Fruit fly (Drosophila melanogaster): ENCODE measurements around the gene CG34267.

Gene CG34267

DNA sequence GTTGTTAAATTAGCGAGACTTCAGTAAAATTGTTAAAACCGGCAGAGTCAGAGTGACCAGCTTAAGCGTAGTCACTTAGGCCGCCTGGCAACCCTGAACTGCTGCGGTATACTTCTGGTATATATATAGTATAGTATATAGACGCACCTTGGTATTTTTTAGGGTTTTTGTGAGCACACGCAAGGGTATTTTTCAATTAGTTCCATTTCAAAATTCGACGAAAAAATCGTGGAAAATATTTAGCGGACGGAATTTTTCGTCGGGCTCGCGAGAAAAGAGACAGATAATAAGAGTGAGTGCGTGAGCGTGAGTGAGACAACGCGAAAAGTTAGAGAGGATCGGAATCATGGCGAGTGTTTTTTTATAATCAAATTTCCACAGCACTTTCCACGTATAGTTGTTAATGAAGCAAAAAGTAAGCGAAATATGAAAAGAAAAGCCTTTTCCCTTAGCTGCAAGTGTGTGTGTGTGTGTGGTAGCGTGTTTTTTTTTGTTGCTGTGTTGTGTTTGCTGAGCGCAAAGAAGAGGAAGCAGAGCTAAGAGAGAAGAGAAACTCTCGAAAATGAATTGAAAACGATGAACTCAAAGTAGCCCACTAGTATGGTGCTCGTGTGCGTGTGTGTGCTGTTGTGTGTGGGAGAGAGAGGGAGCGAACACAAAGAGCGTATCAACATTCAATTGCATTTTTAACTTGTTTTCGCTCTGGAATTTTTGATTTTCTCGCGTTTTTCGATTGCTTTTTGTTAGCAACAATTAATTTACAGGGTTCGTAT, 42.8 kb upstream of the CG34267 start, which contains the start of the genes Cypl and Hipk (continued):
- peak; percentile 3 for TF ChIP-seq cyc (GFP tag; optimal IDR thresholded peaks at IDR 0.05)
- no peak for TF ChIP-seq CG11762 (GFP tag; optimal IDR thresholded peaks at IDR 0.05; ENCODE audit: insufficient read depth)
- 0 out of 3 replicates have a peak, but pooled peaks have one; percentile 24 for TF ChIP-seq eg (GFP tag; IDR thresholded peaks at IDR 0.05)
- no peak; the same call in 1 of the 2 replicates for TF ChIP-seq CG15336 (GFP tag; IDR thresholded peaks at IDR 0.05)
- no peak for TF ChIP-seq spab (GFP tag; optimal IDR thresholded peaks at IDR 0.05)
- no peak for TF ChIP-seq fd59A (GFP tag; optimal IDR thresholded peaks at IDR 0.05)
- TF ChIP-seq Ets96B (tag; optimal IDR thresholded peaks at IDR 0.05) = no peak
- TF ChIP-seq Sox15 (GFP tag; optimal IDR thresholded peaks at IDR 0.05) = no peak
- TF ChIP-seq CG31627 (GFP tag; optimal IDR thresholded peaks at IDR 0.05) = no peak
- TF ChIP-seq Hr39 (GFP tag; optimal IDR thresholded peaks at IDR 0.05) = no peak
- peak; percentile 54 for TF ChIP-seq esn (GFP tag; optimal IDR thresholded peaks at IDR 0.05)
- TF ChIP-seq Met (GFP tag; optimal IDR thresholded peaks at IDR 0.05) = peak; percentile 43
- TF ChIP-seq Sox14 (GFP tag; optimal IDR thresholded peaks at IDR 0.05) = peak; percentile 57
- no peak for TF ChIP-seq acj6 (GFP tag; optimal IDR thresholded peaks at IDR 0.05)
- no peak for TF ChIP-seq CG8632 (GFP tag; optimal IDR thresholded peaks at IDR 0.05)
- TF ChIP-seq CG6808 (GFP tag; optimal IDR thresholded peaks at IDR 0.05) = peak; percentile 29
- TF ChIP-seq dac (GFP tag; optimal IDR thresholded peaks at IDR 0.05) = no peak
- peak; percentile 51 for TF ChIP-seq CG16779 (tag; optimal IDR thresholded peaks at IDR 0.05)
- peak; percentile 28 for TF ChIP-seq pdm3 (GFP tag; optimal IDR thresholded peaks at IDR 0.05)
- peak; percentile 5 for TF ChIP-seq CG34406 (GFP tag; optimal IDR thresholded peaks at IDR 0.05)
- peak; percentile 36 for TF ChIP-seq Sox102F (GFP tag; optimal IDR thresholded peaks at IDR 0.05)
- peak; percentile 14 for TF ChIP-seq CG7368 (GFP tag; optimal IDR thresholded peaks at IDR 0.05)
- TF ChIP-seq OdsH (GFP tag; optimal IDR thresholded peaks at IDR 0.05) = no peak
- peak; percentile 44 for TF ChIP-seq CG1621 (tag; optimal IDR thresholded peaks at IDR 0.05)
- peak; percentile 58; the same call in 2 of the 3 replicates for TF ChIP-seq CG8119 (GFP tag; IDR thresholded peaks at IDR 0.05)
- TF ChIP-seq CG3919 (GFP tag; optimal IDR thresholded peaks at IDR 0.05) = peak; percentile 46
- no peak for TF ChIP-seq CG11294 (GFP tag; IDR thresholded peaks at IDR 0.05)
- no peak for TF ChIP-seq CG6792 (GFP tag; optimal IDR thresholded peaks at IDR 0.05)
- peak; percentile 34 for TF ChIP-seq CG9139 (GFP tag; optimal IDR thresholded peaks at IDR 0.05)
- peak; percentile 47 for TF ChIP-seq topi (GFP tag; optimal IDR thresholded peaks at IDR 0.05)
- peak; percentile 40 for TF ChIP-seq CG6276 (GFP tag; optimal IDR thresholded peaks at IDR 0.05)
- TF ChIP-seq dsx (GFP tag; optimal IDR thresholded peaks at IDR 0.05; ENCODE audit: poor library complexity, severe bottlenecking) = peak; percentile 26
- peak; percentile 44 to 77 for TF ChIP-seq ss (GFP tag; optimal IDR thresholded peaks at IDR 0.05)
- no peak for TF ChIP-seq CG3032 (tag; optimal IDR thresholded peaks at IDR 0.05)
- TF ChIP-seq Blimp-1 (GFP tag; optimal IDR thresholded peaks at IDR 0.05) = no peak

- TF ChIP-seq achi (GFP tag; optimal IDR thresholded peaks at IDR 0.05) (peak; percentile 28), cyc (GFP tag; optimal IDR thresholded peaks at IDR 0.05) (peak; percentile 44), CG11902 (GFP tag; optimal IDR thresholded peaks at IDR 0.05) (no peak), Sox102F (GFP tag; optimal IDR thresholded peaks at IDR 0.05) (peak; percentile 5), CG32006 (GFP tag; optimal IDR thresholded peaks at IDR 0.05) (peak; percentile 38), Smox (GFP tag; optimal IDR thresholded peaks at IDR 0.05) (peak; percentile 2), Hr38 (GFP tag; optimal IDR thresholded peaks at IDR 0.05) (no peak), spab (GFP tag; optimal IDR thresholded peaks at IDR 0.05) (no peak), CG6163 (GFP tag; IDR thresholded peaks at IDR 0.05) (peak; percentile 58; the same call in 1 of the 3 replicates), CG8319 (GFP tag; optimal IDR thresholded peaks at IDR 0.05) (no peak), fd59A (GFP tag; optimal IDR thresholded peaks at IDR 0.05) (no peak), Sox14 (GFP tag; optimal IDR thresholded peaks at IDR 0.05) (peak; percentile 82), net (GFP tag; optimal IDR thresholded peaks at IDR 0.05) (no peak), salr (GFP tag; optimal IDR thresholded peaks at IDR 0.05) (peak in 1 of 2 experiments; percentile 10), CG31627 (GFP tag; optimal IDR thresholded peaks at IDR 0.05) (peak; percentile 70), Eip93F (GFP tag; optimal IDR thresholded peaks at IDR 0.05) (no peak), CG8119 (GFP tag; IDR thresholded peaks at IDR 0.05) (0 out of 3 replicates have a peak, but pooled peaks have one; percentile 21), eg (GFP tag; IDR thresholded peaks at IDR 0.05) (peak; percentile 27; the same call in 2 of the 3 replicates), Blimp-1 (GFP tag; optimal IDR thresholded peaks at IDR 0.05) (no peak), esn (GFP tag; optimal IDR thresholded peaks at IDR 0.05) (peak; percentile 38), fd85E (GFP tag; optimal IDR thresholded peaks at IDR 0.05) (peak; percentile 26), CG11294 (GFP tag; IDR thresholded peaks at IDR 0.05) (no peak), dac (GFP tag; optimal IDR thresholded peaks at IDR 0.05) (no peak), topi (GFP tag; optimal IDR thresholded peaks at IDR 0.05) (no peak), CG4318 (GFP tag; optimal IDR thresholded peaks at IDR 0.05) (no peak), CG1621 (tag; optimal IDR thresholded peaks at IDR 0.05) (no peak)
These were observed 40.3 kb upstream of the CG34267 start, which contains the start of the genes klar and BORCS6 for dm6 chr3L:540432-540973. klar (minus strand) TSS chr3L:540614. BORCS6 (plus strand) TSS chr3L:540851.

Measured in whole organism, prepupa.